Worm (Caenorhabditis elegans) whole organism, young adult: Measurements from ENCODE around the gene C24A3.2.

Source experiments
- B0261.1 ChIP-seq: sonication (generic microtip); optimal IDR thresholded peaks from 2 replicates; lab custom pipeline; 2016; ENCODE audit warnings: mild to moderate bottlenecking, missing genetic modification characterization, moderate library complexity, missing compliant biosample characterization
- D2030.7 ChIP-seq: fragments of 200-800 bp; sonication (Bioruptor generic); IDR thresholded peaks from 2 replicates; pipeline ENCODE4 v1.3.6; 2022; ENCODE audit warnings: missing genetic modification reagents, missing genetic modification characterization, missing compliant biosample characterization
- F33H1.4 ChIP-seq: fragments of 200-800 bp; sonication (Bioruptor generic); IDR thresholded peaks from 2 replicates; pipeline ENCODE4 v1.3.6; 2022; ENCODE audit warnings: missing genetic modification reagents, missing genetic modification characterization, missing compliant biosample characterization
- F55B11.4 ChIP-seq: sonication (generic microtip); optimal IDR thresholded peaks from 2 replicates; lab custom pipeline; 2016; ENCODE audit warnings: missing compliant biosample characterization, missing genetic modification characterization, borderline replicate concordance; ENCODE audit not compliant: insufficient read depth
- F57C9.4 ChIP-seq: sonication (generic microtip); optimal IDR thresholded peaks from 2 replicates; lab custom pipeline; 2017; ENCODE audit warnings: mild to moderate bottlenecking, missing genetic modification characterization, missing compliant biosample characterization
- K12H6.12 ChIP-seq: fragments of 200-800 bp; sonication (Bioruptor generic); optimal IDR thresholded peaks from 2 replicates; lab custom pipeline; 2018; ENCODE audit warnings: mild to moderate bottlenecking, missing genetic modification characterization, missing compliant biosample characterization
- Y56A3A.18 ChIP-seq: fragments of 200-800 bp; sonication (Bioruptor generic); IDR thresholded peaks from 2 replicates; pipeline ENCODE4 v1.3.6; 2022; ENCODE audit warnings: missing genetic modification reagents, missing genetic modification characterization, missing compliant biosample characterization
- Y67H2A.10 ChIP-seq: fragments of 200-800 bp; sonication (Bioruptor generic); conservative IDR thresholded peaks from 2 replicates; pipeline ENCODE4 v1.3.6; 2022; ENCODE audit warnings: missing genetic modification reagents, missing genetic modification characterization, missing compliant biosample characterization
- Y79H2A.3 ChIP-seq: fragments of 200-800 bp; sonication (Bioruptor generic); conservative IDR thresholded peaks from 2 replicates; pipeline ENCODE4 v1.3.6; 2022; ENCODE audit warnings: missing genetic modification reagents, missing genetic modification characterization, missing compliant biosample characterization
- ama-1 ChIP-seq, 3 experiments: fragments of 150-350 bp in 1 of 3; sonication (generic microtip) in 2 of 3; optimal IDR thresholded peaks; 2 replicates each; lab custom pipeline; 2014 to 2018; ENCODE audit warnings: missing biosample characterization in 2 of 3, missing genetic modification characterization in 2 of 3, missing genetic modification reagents in 2 of 3
- aptf-2 ChIP-seq: fragments of 200-800 bp; sonication (Bioruptor generic); conservative IDR thresholded peaks from 2 replicates; pipeline ENCODE4 v1.3.6; 2022; ENCODE audit warnings: missing genetic modification reagents, missing genetic modification characterization, missing compliant biosample characterization
- aptf-3 ChIP-seq: fragments of 200-800 bp; sonication (Bioruptor generic); IDR thresholded peaks from 2 replicates; pipeline ENCODE4 v1.3.6; 2022; ENCODE audit warnings: missing genetic modification characterization, missing compliant biosample characterization
- atf-7 ChIP-seq: sonication (generic microtip); optimal IDR thresholded peaks from 2 replicates; lab custom pipeline; 2017; ENCODE audit warnings: mild to moderate bottlenecking, missing genetic modification characterization, missing compliant biosample characterization
- attf-5 ChIP-seq: fragments of 200-800 bp; sonication (Bioruptor generic); optimal IDR thresholded peaks from 2 replicates; lab custom pipeline; 2018; ENCODE audit warnings: mild to moderate bottlenecking, missing genetic modification characterization, missing compliant biosample characterization
- bed-2 ChIP-seq: fragments of 200-800 bp; sonication (Bioruptor generic); IDR thresholded peaks from 2 replicates; pipeline ENCODE4 v1.3.6; 2022; ENCODE audit warnings: missing genetic modification reagents, missing genetic modification characterization, missing compliant biosample characterization
- ceh-40 ChIP-seq: fragments of 200-800 bp; sonication (Bioruptor generic); IDR thresholded peaks from 2 replicates; pipeline ENCODE4 v1.3.6; 2022; ENCODE audit warnings: missing genetic modification characterization, missing compliant biosample characterization
- die-1 ChIP-seq: sonication (generic microtip); optimal IDR thresholded peaks from 2 replicates; lab custom pipeline; 2016; ENCODE audit warnings: missing genotype, mild to moderate bottlenecking, missing genetic modification characterization, missing compliant biosample characterization
- dox-1 ChIP-seq: fragments of 200-800 bp; sonication (Bioruptor generic); IDR thresholded peaks from 2 replicates; pipeline ENCODE4 v1.3.6; 2022; ENCODE audit warnings: missing genetic modification reagents, missing genetic modification characterization, missing compliant biosample characterization
- dpl-1 ChIP-seq: fragments of 150-350 bp; optimal IDR thresholded peaks from 2 replicates; lab custom pipeline; 2014; ENCODE audit warnings: missing biosample characterization, missing genetic modification reagents, missing genetic modification characterization
- gei-17 ChIP-seq: fragments of 200-800 bp; sonication (Bioruptor generic); optimal IDR thresholded peaks from 2 replicates; lab custom pipeline; 2018; ENCODE audit warnings: mild to moderate bottlenecking, missing genetic modification characterization, missing compliant biosample characterization
- hmg-20 ChIP-seq: fragments of 200-800 bp; sonication (Bioruptor generic); IDR thresholded peaks from 2 replicates; pipeline ENCODE4 v1.3.6; 2022; ENCODE audit warnings: missing genetic modification reagents, missing genetic modification characterization, missing compliant biosample characterization
- let-526 ChIP-seq: fragments of 200-800 bp; sonication (Bioruptor generic); IDR thresholded peaks from 2 replicates; pipeline ENCODE4 v1.3.6; 2022; ENCODE audit warnings: missing genetic modification reagents, missing genetic modification characterization, missing compliant biosample characterization
- lin-35 ChIP-seq, 3 experiments: fragments of 150-350 bp in 2 of 3; sonication (generic microtip) in 1 of 3; optimal IDR thresholded peaks; 2 replicates each; lab custom pipeline; 2014 to 2018; ENCODE audit warnings: missing biosample characterization in 3 of 3, missing genetic modification characterization in 3 of 3, missing genetic modification reagents in 3 of 3
- lin-40 ChIP-seq: sonication (generic microtip); optimal IDR thresholded peaks from 2 replicates; lab custom pipeline; 2016; ENCODE audit warnings: missing genetic modification characterization, mild to moderate bottlenecking, missing compliant biosample characterization, missing genotype, missing genetic modification reagents
- lin-54 ChIP-seq: fragments of 200-800 bp; sonication (Bioruptor generic); optimal IDR thresholded peaks from 2 replicates; lab custom pipeline; 2018; ENCODE audit warnings: mild to moderate bottlenecking, missing genetic modification characterization, missing compliant biosample characterization
- lsl-1 ChIP-seq: fragments of 200-800 bp; sonication (Bioruptor generic); optimal IDR thresholded peaks from 2 replicates; lab custom pipeline; 2018; ENCODE audit warnings: mild to moderate bottlenecking, missing genetic modification characterization, moderate library complexity, missing compliant biosample characterization
- madf-3 ChIP-seq: fragments of 200-800 bp; sonication (Bioruptor generic); IDR thresholded peaks from 2 replicates; pipeline ENCODE4 v1.3.6; 2022; ENCODE audit warnings: missing genetic modification reagents, missing genetic modification characterization, missing compliant biosample characterization
- madf-6 ChIP-seq: fragments of 200-800 bp; sonication (Bioruptor generic); IDR thresholded peaks from 2 replicates; pipeline ENCODE4 v1.3.6; 2022; ENCODE audit warnings: missing genetic modification reagents, missing genetic modification characterization, missing compliant biosample characterization
- mel-28 ChIP-seq: sonication (generic microtip); optimal IDR thresholded peaks from 2 replicates; lab custom pipeline; 2016; ENCODE audit warnings: borderline replicate concordance, mild to moderate bottlenecking, missing genetic modification characterization, missing compliant biosample characterization
- mes-4 ChIP-seq: sonication (generic microtip); optimal IDR thresholded peaks from 2 replicates; lab custom pipeline; 2016; ENCODE audit warnings: missing genotype, missing genetic modification characterization, missing compliant biosample characterization
- nhr-80 ChIP-seq: sonication (generic microtip); optimal IDR thresholded peaks from 2 replicates; lab custom pipeline; 2016; ENCODE audit warnings: missing genetic modification characterization, missing compliant biosample characterization
- rcor-1 ChIP-seq: fragments of 200-800 bp; sonication (Bioruptor generic); IDR thresholded peaks from 2 replicates; pipeline ENCODE4 v1.3.6; 2022; ENCODE audit warnings: missing genetic modification reagents, missing genetic modification characterization, missing compliant biosample characterization
- repo-1 ChIP-seq: sonication (generic microtip); optimal IDR thresholded peaks from 2 replicates; lab custom pipeline; 2017; ENCODE audit warnings: mild to moderate bottlenecking, missing genetic modification characterization, missing compliant biosample characterization
- rpc-1 ChIP-seq, 2 experiments: fragments of 150-350 bp in 1 of 2; sonication (generic microtip) in 1 of 2; optimal IDR thresholded peaks; 2 replicates each; lab custom pipeline; 2014 to 2018; ENCODE audit warnings: missing biosample characterization in 1 of 2, missing genetic modification characterization in 1 of 2, missing genetic modification reagents in 1 of 2, missing genotype in 1 of 2
- sdz-38 ChIP-seq: sonication (generic microtip); optimal IDR thresholded peaks from 2 replicates; lab custom pipeline; 2016; ENCODE audit warnings: missing genotype, missing genetic modification characterization, missing compliant biosample characterization
- sea-2 ChIP-seq: fragments of 200-800 bp; sonication (Bioruptor generic); IDR thresholded peaks from 2 replicates; pipeline ENCODE4 v1.3.6; 2022; ENCODE audit warnings: missing genetic modification characterization, missing compliant biosample characterization
- snpc-1.1 ChIP-seq: sonication (generic microtip); optimal IDR thresholded peaks from 2 replicates; lab custom pipeline; 2017; ENCODE audit warnings: missing genetic modification characterization, mild to moderate bottlenecking, missing compliant biosample characterization, antibody characterized with exemption, moderate library complexity, missing genotype, missing genetic modification reagents; ENCODE audit not compliant: insufficient read depth
- snpc-1.3 ChIP-seq: sonication (generic microtip); optimal IDR thresholded peaks from 2 replicates; lab custom pipeline; 2017; ENCODE audit warnings: missing genetic modification characterization, mild to moderate bottlenecking, missing compliant biosample characterization, antibody characterized with exemption, moderate library complexity, missing genotype, missing genetic modification reagents; ENCODE audit not compliant: insufficient read depth
- snpc-4 ChIP-seq, 5 experiments: fragments of 150-350 bp in 1 of 5; sonication (generic microtip) in 4 of 5; optimal IDR thresholded peaks; 2 replicates each; lab custom pipeline; 2014 to 2018; ENCODE audit warnings: missing genetic modification characterization in 5 of 5, missing biosample characterization in 3 of 5, antibody characterized with exemption in 2 of 5, mild to moderate bottlenecking in 2 of 5, missing compliant biosample characterization in 2 of 5, missing genotype in 2 of 5, moderate library complexity in 2 of 5, missing genetic modification reagents in 1 of 5
- tbp1 ChIP-seq: fragments of 200-800 bp; sonication (Bioruptor generic); optimal IDR thresholded peaks from 2 replicates; lab custom pipeline; 2018; ENCODE audit warnings: mild to moderate bottlenecking, missing genetic modification characterization, missing compliant biosample characterization
- tlf-1 ChIP-seq: fragments of 200-800 bp; sonication (Bioruptor generic); optimal IDR thresholded peaks from 2 replicates; lab custom pipeline; 2018; ENCODE audit warnings: mild to moderate bottlenecking, missing genetic modification characterization, missing compliant biosample characterization
- unc-130 ChIP-seq: sonication (generic microtip); optimal IDR thresholded peaks from 2 replicates; lab custom pipeline; 2016; ENCODE audit warnings: missing genetic modification reagents, missing genetic modification characterization, missing compliant biosample characterization
- xnd-1 ChIP-seq: sonication (generic microtip); optimal IDR thresholded peaks from 2 replicates; lab custom pipeline; 2016; ENCODE audit warnings: missing genotype, missing genetic modification reagents, missing genetic modification characterization, missing compliant biosample characterization
- ztf-18 ChIP-seq: sonication (generic microtip); optimal IDR thresholded peaks from 2 replicates; lab custom pipeline; 2016; ENCODE audit warnings: missing genotype, mild to moderate bottlenecking, missing genetic modification characterization, missing compliant biosample characterization
- ztf-25 ChIP-seq: fragments of 200-800 bp; sonication (Bioruptor generic); IDR thresholded peaks from 2 replicates; pipeline ENCODE4 v1.3.6; 2022; ENCODE audit warnings: missing genetic modification reagents, missing genetic modification characterization, missing compliant biosample characterization
- ztf-28 ChIP-seq: fragments of 200-800 bp; sonication (Bioruptor generic); IDR thresholded peaks from 2 replicates; pipeline ENCODE4 v1.3.6; 2022; ENCODE audit warnings: missing genetic modification reagents, missing genetic modification characterization, missing compliant biosample characterization
- ztf-3 ChIP-seq: fragments of 200-800 bp; sonication (Bioruptor generic); optimal IDR thresholded peaks from 2 replicates; lab custom pipeline; 2018; ENCODE audit warnings: mild to moderate bottlenecking, missing genetic modification characterization, missing compliant biosample characterization

The C24A3.2 gene

DNA sequence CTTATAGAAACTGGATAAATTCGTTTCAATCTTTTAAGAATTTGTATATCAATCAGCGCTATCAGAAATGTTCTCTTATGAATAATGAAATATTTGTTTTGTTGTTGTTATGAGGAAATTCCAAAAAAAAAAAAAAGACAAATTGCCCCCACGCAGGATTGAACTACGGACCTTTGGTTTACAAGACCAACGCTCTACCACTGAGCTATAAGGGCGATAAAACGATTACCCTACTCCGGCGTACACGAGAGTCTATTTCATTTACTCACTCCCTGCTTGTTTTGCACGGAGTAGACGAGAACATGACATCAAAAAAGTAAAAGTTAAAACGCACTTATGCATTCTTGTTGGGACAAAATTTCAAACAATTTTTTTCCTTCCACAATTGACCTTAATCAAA is 27.0 kb downstream of the C24A3.2 start (continued):
- no peak for TF ChIP-seq ama-1 (optimal IDR thresholded peaks at IDR 0.05; lab: Kevin White, UChicago)
- peak; percentile 83 to 92 for TF ChIP-seq ama-1 (GFP tag; optimal IDR thresholded peaks at IDR 0.05; lab: Kevin White, UChicago)
- TF ChIP-seq aptf-2 (GFP tag; lab: Robert Waterston, UW): no peak
- TF ChIP-seq F55B11.4 (tag; lab: Kevin White, UChicago): no peak
- peak; percentile 18 for TF ChIP-seq unc-130 (GFP tag; lab: Kevin White, UChicago)
- peak; percentile 74 for TF ChIP-seq snpc-4 (GFP tag; optimal IDR thresholded peaks at IDR 0.05; lab: Kevin White, UChicago)
- peak in 1 of 4 experiments; percentile 30 for TF ChIP-seq snpc-4 (tag; optimal IDR thresholded peaks at IDR 0.05; lab: Kevin White, UChicago)
- no peak for TF ChIP-seq gei-17 (GFP tag; lab: Kevin White, UChicago)
- TF ChIP-seq ceh-40: 0 out of 2 replicates have a peak, but pooled peaks have one; percentile 71
- peak; percentile 90 for TF ChIP-seq B0261.1
- peak; percentile 95 for TF ChIP-seq tbp1 (GFP tag; lab: Kevin White, UChicago)
- no peak for TF ChIP-seq tlf-1 (GFP tag; lab: Kevin White, UChicago)
- no peak for TF ChIP-seq F57C9.4 (tag; lab: Kevin White, UChicago)
- no peak for TF ChIP-seq ztf-28 (GFP tag; lab: Robert Waterston, UW)
- no peak for TF ChIP-seq sea-2 (GFP tag; lab: Robert Waterston, UW)
- TF ChIP-seq dox-1 (GFP tag; lab: Robert Waterston, UW): no peak; the same call in 1 of the 2 replicates
- TF ChIP-seq xnd-1 (tag; lab: Kevin White, UChicago): no peak
- no peak for TF ChIP-seq ztf-3 (GFP tag; lab: Kevin White, UChicago)
- peak; percentile 79 for TF ChIP-seq mes-4 (tag; lab: Kevin White, UChicago)
- peak; percentile 83 for TF ChIP-seq hmg-20 (GFP tag; lab: Robert Waterston, UW)
- peak; percentile 50 for TF ChIP-seq attf-5 (GFP tag; lab: Kevin White, UChicago)
- TF ChIP-seq lin-35 (GFP tag; optimal IDR thresholded peaks at IDR 0.05; lab: Kevin White, UChicago): no peak
- TF ChIP-seq ztf-18 (tag; lab: Kevin White, UChicago): peak; percentile 78
- 0 out of 2 replicates have a peak, but pooled peaks have one; percentile 56 for TF ChIP-seq bed-2 (GFP tag; lab: Robert Waterston, UW)
- no peak for TF ChIP-seq lsl-1 (GFP tag; lab: Kevin White, UChicago)
- TF ChIP-seq Y79H2A.3 (GFP tag; lab: Robert Waterston, UW): 0 out of 2 replicates have a peak, but pooled peaks have one; percentile 8
- no peak for TF ChIP-seq dpl-1 (GFP tag; lab: Kevin White, UChicago)
- peak; percentile 97 for TF ChIP-seq die-1
- no peak for TF ChIP-seq mel-28 (tag; lab: Kevin White, UChicago)
- TF ChIP-seq lin-40 (tag; lab: Kevin White, UChicago): no peak
- TF ChIP-seq aptf-3 (GFP tag; lab: Robert Waterston, UW): no peak
- no peak for TF ChIP-seq Y67H2A.10 (GFP tag; lab: Robert Waterston, UW)
- TF ChIP-seq D2030.7: peak; percentile 74
- TF ChIP-seq rpc-1 (optimal IDR thresholded peaks at IDR 0.05; lab: Kevin White, UChicago): peak; percentile 98
- peak; percentile 100 for TF ChIP-seq rpc-1 (tag; optimal IDR thresholded peaks at IDR 0.05; lab: Kevin White, UChicago)
- no peak for TF ChIP-seq F33H1.4 (GFP tag; lab: Robert Waterston, UW)
- TF ChIP-seq ztf-25: peak; percentile 89
- TF ChIP-seq let-526: no peak
- TF ChIP-seq snpc-1.1: no peak
- TF ChIP-seq nhr-80 (tag; lab: Kevin White, UChicago): peak; percentile 37
- peak; percentile 68 for TF ChIP-seq snpc-1.3
- no peak for TF ChIP-seq K12H6.12 (tag; lab: Kevin White, UChicago)
- TF ChIP-seq madf-6 (GFP tag; lab: Robert Waterston, UW): no peak
- peak; percentile 79 for TF ChIP-seq rcor-1
- peak; percentile 19 for TF ChIP-seq sdz-38 (tag; lab: Kevin White, UChicago)
- TF ChIP-seq madf-3 (GFP tag; lab: Robert Waterston, UW): 0 out of 2 replicates have a peak, but pooled peaks have one; percentile 48
- TF ChIP-seq Y56A3A.18: peak; percentile 93
- peak; percentile 30 for TF ChIP-seq atf-7 (tag; lab: Kevin White, UChicago)
- peak; percentile 35 for TF ChIP-seq lin-54 (GFP tag; lab: Kevin White, UChicago)
- no peak for TF ChIP-seq repo-1 (tag; lab: Kevin White, UChicago)
